Fruit fly (Drosophila melanogaster): ENCODE data around the gene CG1737.

CG1737 gene

dm6 chrX:11359081-11359481, 8.7 kb downstream of the CG1737 start, which contains the start of gene Pa1 (continued):
- no peak for TF ChIP-seq CG7372 (GFP tag; IDR thresholded peaks at IDR 0.05)
- TF ChIP-seq pho (GFP tag; optimal IDR thresholded peaks at IDR 0.05) = no peak
- no peak for TF ChIP-seq CG18476 (GFP tag; optimal IDR thresholded peaks at IDR 0.05)
- peak; percentile 86 for TF ChIP-seq MESR4 (GFP tag; optimal IDR thresholded peaks at IDR 0.05)
- no peak for TF ChIP-seq CG3065 (GFP tag; optimal IDR thresholded peaks at IDR 0.05)
- no peak for TF ChIP-seq Atf6 (GFP tag; IDR thresholded peaks at IDR 0.05)
- no peak for TF ChIP-seq CG31388 (GFP tag; optimal IDR thresholded peaks at IDR 0.05)
- TF ChIP-seq ssp (GFP tag; IDR thresholded peaks at IDR 0.05) = no peak
- peak; percentile 7 for TF ChIP-seq Sin3A (optimal IDR thresholded peaks at IDR 0.05)
- TF ChIP-seq CG18011 (GFP tag; optimal IDR thresholded peaks at IDR 0.05) = no peak
- TF ChIP-seq CG2875 (GFP tag; optimal IDR thresholded peaks at IDR 0.05) = no peak
- TF ChIP-seq CG33213 (GFP tag; optimal IDR thresholded peaks at IDR 0.05) = no peak
- no peak for TF ChIP-seq CG2678 (tag; optimal IDR thresholded peaks at IDR 0.05)
- TF ChIP-seq CG13775 (GFP tag; optimal IDR thresholded peaks at IDR 0.05) = no peak
- no peak for TF ChIP-seq CG10959 (GFP tag; IDR thresholded peaks at IDR 0.05)
- no peak for TF ChIP-seq emc (GFP tag; optimal IDR thresholded peaks at IDR 0.05)
- TF ChIP-seq kah (GFP tag; optimal IDR thresholded peaks at IDR 0.05) = no peak
- TF ChIP-seq pros (GFP tag; optimal IDR thresholded peaks at IDR 0.05) = no peak
- no peak for TF ChIP-seq CG13894 (tag; optimal IDR thresholded peaks at IDR 0.05)
- no peak for TF ChIP-seq trh (GFP tag; optimal IDR thresholded peaks at IDR 0.05)
- TF ChIP-seq phol (tag; optimal IDR thresholded peaks at IDR 0.05) = peak; percentile 14
- no peak for TF ChIP-seq Hand (GFP tag; optimal IDR thresholded peaks at IDR 0.05)
- no peak for TF ChIP-seq Ssrp (tag; optimal IDR thresholded peaks at IDR 0.05)
- no peak for TF ChIP-seq CG10543 (GFP tag; optimal IDR thresholded peaks at IDR 0.05)
- no peak for TF ChIP-seq Bteb2 (GFP tag; optimal IDR thresholded peaks at IDR 0.05)
- TF ChIP-seq HmgZ (tag; optimal IDR thresholded peaks at IDR 0.05) = peak; percentile 37
- no peak for TF ChIP-seq CG8944 (GFP tag; optimal IDR thresholded peaks at IDR 0.05)
- no peak for TF ChIP-seq sd (tag; optimal IDR thresholded peaks at IDR 0.05)
- TF ChIP-seq CG12071 (GFP tag; optimal IDR thresholded peaks at IDR 0.05) = no peak
- no peak for TF ChIP-seq E2f1 (GFP tag; IDR thresholded peaks at IDR 0.05)
- no peak for TF ChIP-seq lov (optimal IDR thresholded peaks at IDR 0.05)
- no peak for TF ChIP-seq lov (GFP tag; IDR thresholded peaks at IDR 0.05)
- peak; percentile 95 for TF ChIP-seq CG10267 (tag; optimal IDR thresholded peaks at IDR 0.05)
- TF ChIP-seq ara (GFP tag; IDR thresholded peaks at IDR 0.05) = no peak
- TF ChIP-seq dimm (GFP tag; IDR thresholded peaks at IDR 0.05) = no peak
- TF ChIP-seq ken (GFP tag; IDR thresholded peaks at IDR 0.05) = no peak
- TF ChIP-seq Dek (tag; optimal IDR thresholded peaks at IDR 0.05) = no peak
- TF ChIP-seq ttk (GFP tag; IDR thresholded peaks at IDR 0.05) = no peak
- TF ChIP-seq HLHmδ (GFP tag; optimal IDR thresholded peaks at IDR 0.05) = no peak
- TF ChIP-seq eve (GFP tag; optimal IDR thresholded peaks at IDR 0.05) = no peak
- no peak for TF ChIP-seq Bdp1 (GFP tag; optimal IDR thresholded peaks at IDR 0.05)
- TF ChIP-seq CG1529 (GFP tag; optimal IDR thresholded peaks at IDR 0.05) = no peak
- no peak for TF ChIP-seq en (GFP tag; optimal IDR thresholded peaks at IDR 0.05)
- no peak for TF ChIP-seq CoRest (tag; optimal IDR thresholded peaks at IDR 0.05)
- no peak for TF ChIP-seq CG4617 (GFP tag; optimal IDR thresholded peaks at IDR 0.05; ENCODE audit: borderline replicate concordance)
- no peak for TF ChIP-seq CG8388 (GFP tag; optimal IDR thresholded peaks at IDR 0.05)
- no peak for TF ChIP-seq lilli (GFP tag; optimal IDR thresholded peaks at IDR 0.05)
- TF ChIP-seq Awh (GFP tag; IDR thresholded peaks at IDR 0.05) = no peak
- no peak for TF ChIP-seq corto (GFP tag; optimal IDR thresholded peaks at IDR 0.05)
- TF ChIP-seq nau (GFP tag; optimal IDR thresholded peaks at IDR 0.05) = no peak
- TF ChIP-seq hkb (optimal IDR thresholded peaks at IDR 0.05) = no peak
- TF ChIP-seq hkb (GFP tag; IDR thresholded peaks at IDR 0.05) = no peak
- no peak for TF ChIP-seq CrebB (tag; optimal IDR thresholded peaks at IDR 0.05)
